Worm (Caenorhabditis elegans) whole organism, L3 larva: ENCODE measurements around the gene spo-11.

Experiments used
- R02D3.7 ChIP-seq: fragments of 150-350 bp; optimal IDR thresholded peaks from 2 replicates; lab custom pipeline; 2014; ENCODE audit warnings: missing biosample characterization, missing genetic modification characterization
- ZK546.5 ChIP-seq: sonication (generic microtip); optimal IDR thresholded peaks from 2 replicates; lab custom pipeline; 2017; ENCODE audit warnings: missing biosample characterization, missing genetic modification characterization
- aly-2 ChIP-seq: fragments of 150-350 bp; optimal IDR thresholded peaks from 2 replicates; lab custom pipeline; 2014; ENCODE audit warnings: missing biosample characterization, missing genetic modification characterization
- ama-1 ChIP-seq: fragments of 150-350 bp; optimal IDR thresholded peaks from 2 replicates; lab custom pipeline; 2018
- ceh-16 ChIP-seq: sonication (generic microtip); optimal IDR thresholded peaks from 2 replicates; lab custom pipeline; 2017; ENCODE audit warnings: missing biosample characterization, missing genetic modification characterization
- ceh-28 ChIP-seq: fragments of 150-350 bp; optimal IDR thresholded peaks from 2 replicates; lab custom pipeline; 2014; ENCODE audit warnings: missing biosample characterization, missing genetic modification reagents, missing genetic modification characterization
- ceh-82 ChIP-seq: fragments of 150-350 bp; optimal IDR thresholded peaks from 2 replicates; lab custom pipeline; 2014; ENCODE audit warnings: missing biosample characterization, missing genetic modification characterization
- ceh-9 ChIP-seq: sonication (generic microtip); optimal IDR thresholded peaks from 2 replicates; lab custom pipeline; 2018; ENCODE audit warnings: missing biosample characterization, missing genetic modification characterization
- daf-12 ChIP-seq: fragments of 150-350 bp; optimal IDR thresholded peaks from 2 replicates; lab custom pipeline; 2014; ENCODE audit warnings: missing biosample characterization, missing genetic modification reagents, missing genetic modification characterization
- egl-27 ChIP-seq: sonication (generic microtip); optimal IDR thresholded peaks from 4 replicates; lab custom pipeline; 2017; ENCODE audit warnings: missing biosample characterization, missing genetic modification reagents, missing genetic modification characterization
- egl-5 ChIP-seq: fragments of 150-350 bp; optimal IDR thresholded peaks from 2 replicates; lab custom pipeline; 2017; ENCODE audit warnings: missing biosample characterization, missing genetic modification reagents, missing genetic modification characterization, inconsistent platforms
- elt-1 ChIP-seq: fragments of 150-350 bp; optimal IDR thresholded peaks from 2 replicates; lab custom pipeline; 2014; ENCODE audit warnings: missing biosample characterization, missing genetic modification characterization
- elt-2 ChIP-seq: sonication (generic microtip); optimal IDR thresholded peaks from 2 replicates; lab custom pipeline; 2016; ENCODE audit warnings: missing genetic modification reagents, mild to moderate bottlenecking, missing genetic modification characterization, missing compliant biosample characterization
- elt-3 ChIP-seq, 3 experiments: fragments of 150-350 bp in 1 of 3; sonication (generic microtip) in 2 of 3; optimal IDR thresholded peaks; 2 replicates in 2 of 3; 4 replicates in 1 of 3; lab custom pipeline; 2014 to 2017; ENCODE audit warnings: missing biosample characterization in 3 of 3, missing genetic modification characterization in 3 of 3
- eor-1 ChIP-seq, 2 experiments: fragments of 150-350 bp; optimal IDR thresholded peaks; 2 replicates each; lab custom pipeline; 2014 to 2018; ENCODE audit warnings: missing biosample characterization in 2 of 2, missing genetic modification characterization in 2 of 2
- fkh-10 ChIP-seq: sonication (generic microtip); optimal IDR thresholded peaks from 2 replicates; lab custom pipeline; 2017; ENCODE audit warnings: missing biosample characterization, missing genetic modification reagents, missing genetic modification characterization
- fkh-2 ChIP-seq: fragments of 150-350 bp; optimal IDR thresholded peaks from 2 replicates; lab custom pipeline; 2014; ENCODE audit warnings: missing biosample characterization, missing genetic modification reagents, missing genetic modification characterization
- fos-1 ChIP-seq: fragments of 150-350 bp; optimal IDR thresholded peaks from 2 replicates; lab custom pipeline; 2014; ENCODE audit warnings: missing biosample characterization, missing genetic modification characterization
- hmg-11 ChIP-seq: sonication (generic microtip); optimal IDR thresholded peaks from 2 replicates; lab custom pipeline; 2016; ENCODE audit warnings: missing genetic modification characterization, missing compliant biosample characterization
- jun-1 ChIP-seq: fragments of 150-350 bp; optimal IDR thresholded peaks from 2 replicates; lab custom pipeline; 2014; ENCODE audit warnings: missing biosample characterization, missing genetic modification reagents, missing genetic modification characterization
- lin-15B ChIP-seq: fragments of 150-350 bp; optimal IDR thresholded peaks from 2 replicates; lab custom pipeline; 2014; ENCODE audit warnings: missing biosample characterization, missing genetic modification characterization
- lin-39 ChIP-seq: fragments of 150-350 bp; optimal IDR thresholded peaks from 2 replicates; lab custom pipeline; 2018; ENCODE audit warnings: missing biosample characterization, missing genetic modification reagents, missing genetic modification characterization
- lsy-12 ChIP-seq: sonication (generic microtip); optimal IDR thresholded peaks from 2 replicates; lab custom pipeline; 2016; ENCODE audit warnings: mild to moderate bottlenecking, missing genetic modification characterization, missing compliant biosample characterization
- mdl-1 ChIP-seq: fragments of 150-350 bp; optimal IDR thresholded peaks from 2 replicates; lab custom pipeline; 2014; ENCODE audit warnings: missing biosample characterization, missing genetic modification characterization
- mml-1 ChIP-seq: fragments of 150-350 bp; sonication (generic microtip); optimal IDR thresholded peaks from 3 replicates; lab custom pipeline; 2014; ENCODE audit warnings: missing biosample characterization, missing genetic modification characterization
- nfya-1 ChIP-seq: sonication (generic microtip); optimal IDR thresholded peaks from 2 replicates; lab custom pipeline; 2017; ENCODE audit warnings: missing genetic modification characterization, mild to moderate bottlenecking, missing compliant biosample characterization, antibody characterized with exemption, moderate library complexity; ENCODE audit not compliant: insufficient read depth
- nhr-11 ChIP-seq: fragments of 150-350 bp; optimal IDR thresholded peaks from 2 replicates; lab custom pipeline; 2014; ENCODE audit warnings: missing biosample characterization, missing genetic modification characterization
- nhr-12 ChIP-seq: fragments of 150-350 bp; optimal IDR thresholded peaks from 2 replicates; lab custom pipeline; 2014; ENCODE audit warnings: missing biosample characterization, missing genetic modification characterization
- nhr-23 ChIP-seq: fragments of 150-350 bp; optimal IDR thresholded peaks from 2 replicates; lab custom pipeline; 2014; ENCODE audit warnings: missing biosample characterization, missing genetic modification reagents, missing genetic modification characterization
- nhr-237 ChIP-seq: fragments of 150-350 bp; optimal IDR thresholded peaks from 2 replicates; lab custom pipeline; 2014; ENCODE audit warnings: missing biosample characterization, missing genetic modification characterization
- nhr-25 ChIP-seq: sonication (generic microtip); optimal IDR thresholded peaks from 2 replicates; lab custom pipeline; 2017; ENCODE audit warnings: missing biosample characterization, missing genetic modification characterization
- nhr-28 ChIP-seq: fragments of 150-350 bp; optimal IDR thresholded peaks from 2 replicates; lab custom pipeline; 2014; ENCODE audit warnings: missing biosample characterization, missing genetic modification characterization
- nhr-43 ChIP-seq: sonication (generic microtip); optimal IDR thresholded peaks from 2 replicates; lab custom pipeline; 2016; ENCODE audit warnings: mild to moderate bottlenecking, missing genetic modification characterization, missing compliant biosample characterization; ENCODE audit not compliant: poor library complexity, severe bottlenecking
- nhr-67 ChIP-seq: fragments of 150-350 bp; optimal IDR thresholded peaks from 2 replicates; lab custom pipeline; 2014; ENCODE audit warnings: missing biosample characterization, missing genetic modification characterization
- nhr-76 ChIP-seq: fragments of 150-350 bp; sonication (generic microtip); optimal IDR thresholded peaks from 5 replicates; lab custom pipeline; 2014; ENCODE audit warnings: missing biosample characterization, missing genetic modification characterization
- nhr-77 ChIP-seq: fragments of 150-350 bp; optimal IDR thresholded peaks from 2 replicates; lab custom pipeline; 2014; ENCODE audit warnings: missing biosample characterization, missing genetic modification characterization
- pha-4 ChIP-seq: fragments of 150-350 bp; optimal IDR thresholded peaks from 2 replicates; lab custom pipeline; 2014; ENCODE audit warnings: missing biosample characterization, missing genetic modification reagents, missing genetic modification characterization
- pqm-1 ChIP-seq: fragments of 150-350 bp; optimal IDR thresholded peaks from 2 replicates; lab custom pipeline; 2017; ENCODE audit warnings: missing biosample characterization, missing genetic modification characterization, inconsistent platforms
- skn-1 ChIP-seq: fragments of 150-350 bp; optimal IDR thresholded peaks from 2 replicates; lab custom pipeline; 2014; ENCODE audit warnings: missing biosample characterization, missing genetic modification characterization
- snpc-4 ChIP-seq: fragments of 150-350 bp; optimal IDR thresholded peaks from 2 replicates; lab custom pipeline; 2014; ENCODE audit warnings: missing biosample characterization, missing genetic modification characterization
- unc-39 ChIP-seq: sonication (generic microtip); optimal IDR thresholded peaks from 4 replicates; lab custom pipeline; 2017; ENCODE audit warnings: missing biosample characterization, missing genetic modification characterization
- unc-62 ChIP-seq: fragments of 150-350 bp; sonication (generic microtip); optimal IDR thresholded peaks from 4 replicates; lab custom pipeline; 2014; ENCODE audit warnings: missing biosample characterization, missing genetic modification reagents, missing genetic modification characterization
- ztf-11 ChIP-seq: fragments of 150-350 bp; optimal IDR thresholded peaks from 2 replicates; lab custom pipeline; 2014; ENCODE audit warnings: missing biosample characterization, missing genetic modification characterization
- ztf-4 ChIP-seq: fragments of 150-350 bp; optimal IDR thresholded peaks from 2 replicates; lab custom pipeline; 2014; ENCODE audit warnings: missing biosample characterization, missing genetic modification characterization

Gene spo-11

DNA sequence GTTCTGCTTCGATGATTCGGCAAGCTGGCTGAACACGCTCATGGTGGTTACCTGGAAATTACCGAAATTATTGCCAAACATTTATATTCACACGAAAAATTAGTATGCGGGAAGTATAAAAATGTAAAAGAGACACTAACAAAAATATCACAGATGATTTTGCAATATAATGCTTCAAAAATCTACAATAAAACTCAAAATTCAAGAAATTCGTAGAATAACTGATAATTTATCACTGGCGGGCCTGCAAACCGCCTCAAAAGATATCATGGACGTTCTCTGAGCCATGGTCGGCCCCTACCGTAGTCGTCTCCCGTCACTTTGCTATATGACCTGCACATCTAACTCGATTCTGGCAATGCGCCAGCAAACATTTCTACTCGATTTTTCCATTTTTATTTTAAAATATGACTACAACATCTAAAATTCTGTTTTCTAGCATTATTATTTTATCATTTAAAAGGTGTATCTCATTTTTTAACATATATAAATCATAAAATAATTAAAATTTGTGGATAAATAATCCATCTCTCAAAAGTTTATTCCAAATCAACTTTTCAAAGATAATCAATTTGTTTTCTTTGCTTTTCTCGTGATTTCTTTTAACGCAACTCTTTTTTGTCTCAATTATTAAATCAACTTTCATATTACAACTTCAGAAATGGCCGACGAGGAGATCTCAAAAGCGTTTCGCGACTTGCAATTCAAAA is 24.9 kb upstream of the spo-11 start, which contains the start of the genes F01G4.6 and pfd-1 (continued):
- TF ChIP-seq fkh-2 (tag; lab: Kevin White, UChicago) (no peak), ceh-9 (tag; lab: Kevin White, UChicago) (no peak), elt-3 (tag; optimal IDR thresholded peaks at IDR 0.05; lab: Kevin White, UChicago) (peak in 1 of 3 experiments; percentile 66), nhr-11 (peak; percentile 75), egl-5 (peak; percentile 84), nhr-28 (tag; lab: Kevin White, UChicago) (no peak), fkh-10 (GFP tag; lab: Kevin White, UChicago) (peak; percentile 60), mml-1 (tag; lab: Kevin White, UChicago) (peak; percentile 64), snpc-4 (tag; lab: Kevin White, UChicago) (peak; percentile 82), ZK546.5 (tag; lab: Kevin White, UChicago) (peak; percentile 99)

DNA sequence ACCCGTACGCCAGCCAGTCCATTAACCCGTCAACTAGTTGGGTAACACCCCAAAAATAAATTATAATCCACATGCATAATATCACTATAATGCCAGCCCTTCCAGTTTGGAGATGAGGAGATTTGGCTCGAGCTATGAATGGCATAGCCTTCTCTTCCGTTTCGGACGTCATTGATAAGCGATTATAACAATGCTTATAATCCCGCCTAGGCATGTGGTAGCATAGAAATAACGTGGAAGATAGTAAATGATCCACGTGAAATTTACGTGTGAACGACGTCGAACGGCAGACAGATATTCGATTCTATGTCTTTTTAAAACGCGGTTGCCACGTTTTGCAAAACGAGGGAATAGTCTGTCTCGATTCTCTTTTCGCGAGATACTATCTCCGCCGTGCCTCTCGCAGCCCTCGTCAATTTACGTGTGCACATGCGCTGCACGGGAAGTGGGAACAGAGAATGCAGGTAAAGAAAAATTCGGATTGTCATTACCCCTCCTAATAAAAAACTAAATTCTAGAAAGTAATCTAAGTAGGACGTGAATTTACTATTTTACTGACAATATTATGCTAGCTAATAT is 24.2 kb upstream of the spo-11 start:
- TF ChIP-seq daf-12 (tag; lab: Kevin White, UChicago) (no peak), elt-2 (peak; percentile 25), nhr-43 (peak; percentile 20), pha-4 (peak; percentile 11), mml-1 (tag; lab: Kevin White, UChicago) (peak; percentile 79), egl-27 (tag; lab: Kevin White, UChicago) (no peak), nfya-1 (tag; lab: Kevin White, UChicago) (peak; percentile 27), hmg-11 (tag; lab: Kevin White, UChicago) (no peak), pqm-1 (tag; lab: Kevin White, UChicago) (peak; percentile 45), nhr-23 (tag; lab: Kevin White, UChicago) (no peak), elt-3 (tag; optimal IDR thresholded peaks at IDR 0.05; lab: Kevin White, UChicago) (no peak), ama-1 (peak; percentile 58)

ce11 chrIV:11146962-11147470 is 22.4 kb upstream of the spo-11 start, which contains the start of gene pigq-1:
Gene pigq-1, minus strand, starts transcription at chrIV:11147247.
- TF ChIP-seq ztf-4 (tag; lab: Kevin White, UChicago) (no peak), nhr-11 (no peak), eor-1 (tag; optimal IDR thresholded peaks at IDR 0.05; lab: Kevin White, UChicago) (no peak), ceh-28 (tag; lab: Kevin White, UChicago) (peak; percentile 16), lsy-12 (tag; lab: Kevin White, UChicago) (peak; percentile 65), nhr-67 (no peak), jun-1 (tag; lab: Kevin White, UChicago) (no peak), ceh-82 (tag; lab: Kevin White, UChicago) (no peak), elt-1 (tag; lab: Kevin White, UChicago) (peak; percentile 17), mml-1 (tag; lab: Kevin White, UChicago) (no peak), nhr-77 (no peak), nfya-1 (tag; lab: Kevin White, UChicago) (no peak), hmg-11 (tag; lab: Kevin White, UChicago) (no peak), ztf-11 (tag; lab: Kevin White, UChicago) (no peak), lin-39 (tag; lab: Kevin White, UChicago) (no peak), nhr-28 (tag; lab: Kevin White, UChicago) (no peak), R02D3.7 (tag; lab: Kevin White, UChicago) (peak; percentile 49), egl-5 (no peak), skn-1 (tag; lab: Kevin White, UChicago) (no peak), ceh-16 (tag; lab: Kevin White, UChicago) (peak; percentile 10), mdl-1 (tag; lab: Kevin White, UChicago) (no peak), elt-2 (peak; percentile 19), elt-3 (tag; optimal IDR thresholded peaks at IDR 0.05; lab: Kevin White, UChicago) (no peak), fos-1 (tag; lab: Kevin White, UChicago) (no peak), ZK546.5 (tag; lab: Kevin White, UChicago) (peak; percentile 46), pha-4 (peak; percentile 25), fkh-10 (GFP tag; lab: Kevin White, UChicago) (no peak), ceh-9 (tag; lab: Kevin White, UChicago) (no peak), unc-39 (tag; lab: Kevin White, UChicago) (no peak), nhr-25 (tag; lab: Kevin White, UChicago) (no peak), nhr-76 (tag; lab: Kevin White, UChicago) (no peak), lin-15B (tag; lab: Kevin White, UChicago) (no peak), ama-1 (peak; percentile 61), fkh-2 (tag; lab: Kevin White, UChicago) (no peak), nhr-23 (tag; lab: Kevin White, UChicago) (peak; percentile 16), snpc-4 (tag; lab: Kevin White, UChicago) (no peak), nhr-43 (peak; percentile 67), nhr-12 (tag; lab: Kevin White, UChicago) (peak; percentile 17), pqm-1 (tag; lab: Kevin White, UChicago) (no peak), nhr-237 (tag; lab: Kevin White, UChicago) (no peak), aly-2 (tag; lab: Kevin White, UChicago) (peak; percentile 20), unc-62 (no peak), egl-27 (tag; lab: Kevin White, UChicago) (no peak)
